Fruit fly (Drosophila melanogaster) whole organism, pupa: ENCODE results near the gene CG32473.

ENCODE experiments used
- CG14655 ChIP-seq: fragments of 200-800 bp; sonication (Bioruptor generic); optimal IDR thresholded peaks from 3 replicates; lab custom pipeline; 2017; ENCODE audit warnings: mild to moderate bottlenecking, missing biosample characterization, missing genetic modification reagents, missing genetic modification characterization
- EcR ChIP-seq: fragments of 200-800 bp; sonication (Bioruptor generic); optimal IDR thresholded peaks from 3 replicates; lab custom pipeline; 2019; ENCODE audit warnings: missing biosample characterization, missing genetic modification characterization, mild to moderate bottlenecking, moderate library complexity, missing genetic modification reagents
- fd96Ca ChIP-seq: fragments of 200-800 bp; sonication (Bioruptor generic); IDR thresholded peaks from 3 replicates; pipeline ENCODE4 v1.3.6; 2022; ENCODE audit warnings: missing biosample characterization, missing genetic modification characterization
- gl ChIP-seq: fragments of 200-800 bp; sonication (Bioruptor generic); optimal IDR thresholded peaks from 2 replicates; lab custom pipeline; 2018; ENCODE audit warnings: missing biosample characterization, mild to moderate bottlenecking, missing genetic modification characterization
- rn ChIP-seq: fragments of 200-800 bp; sonication (Bioruptor generic); IDR thresholded peaks from 2 replicates; pipeline ENCODE4 v1.3.6; 2022; ENCODE audit warnings: missing biosample characterization, missing genetic modification characterization

- TF ChIP-seq CG14655 (GFP tag; lab: Kevin White, UChicago) (no peak), EcR (no peak), fd96Ca (GFP tag; lab: Robert Waterston, UW) (no peak), gl (tag; lab: Kevin White, UChicago) (no peak), rn (no peak)
Measured at dm6 chr3R:13275473-13275872, 27.0 kb upstream of the CG32473 start.
